Worm (Caenorhabditis elegans): ENCODE data around the gene C51E3.9.

C51E3.9 gene

ce11 chrV:10153076-10153475 is 7.3 kb downstream of the C51E3.9 start:
- TF ChIP-seq hrde-1 (tag; optimal IDR thresholded peaks at IDR 0.05; ENCODE audit: borderline replicate concordance) (no peak), lin-40 (tag; optimal IDR thresholded peaks at IDR 0.05) (no peak), F33H1.4 (GFP tag; IDR thresholded peaks at IDR 0.05) (no peak), lsl-1 (GFP tag; optimal IDR thresholded peaks at IDR 0.05) (no peak), Y56A3A.18 (GFP tag; IDR thresholded peaks at IDR 0.05) (no peak), nhr-27 (tag; optimal IDR thresholded peaks at IDR 0.05) (no peak), C17E4.6 (GFP tag; IDR thresholded peaks at IDR 0.05) (no peak), unc-130 (GFP tag; optimal IDR thresholded peaks at IDR 0.05) (no peak), lir-1 (GFP tag; conservative IDR thresholded peaks at IDR 0.05) (no peak), Y79H2A.3 (GFP tag; conservative IDR thresholded peaks at IDR 0.05) (no peak), madf-3 (GFP tag; IDR thresholded peaks at IDR 0.05) (no peak), snpc-3.4 (tag; optimal IDR thresholded peaks at IDR 0.05) (no peak), F23B12.7 (tag; optimal IDR thresholded peaks at IDR 0.05; ENCODE audit: insufficient read depth) (no peak), F39B2.1 (GFP tag; IDR thresholded peaks at IDR 0.05) (no peak), madf-8 (GFP tag; conservative IDR thresholded peaks at IDR 0.05) (no peak), ama-1 (optimal IDR thresholded peaks at IDR 0.05) (no peak), ama-1 (GFP tag; optimal IDR thresholded peaks at IDR 0.05) (no peak), lsy-27 (tag; optimal IDR thresholded peaks at IDR 0.05; ENCODE audit: borderline replicate concordance, insufficient read depth) (no peak)

DNA sequence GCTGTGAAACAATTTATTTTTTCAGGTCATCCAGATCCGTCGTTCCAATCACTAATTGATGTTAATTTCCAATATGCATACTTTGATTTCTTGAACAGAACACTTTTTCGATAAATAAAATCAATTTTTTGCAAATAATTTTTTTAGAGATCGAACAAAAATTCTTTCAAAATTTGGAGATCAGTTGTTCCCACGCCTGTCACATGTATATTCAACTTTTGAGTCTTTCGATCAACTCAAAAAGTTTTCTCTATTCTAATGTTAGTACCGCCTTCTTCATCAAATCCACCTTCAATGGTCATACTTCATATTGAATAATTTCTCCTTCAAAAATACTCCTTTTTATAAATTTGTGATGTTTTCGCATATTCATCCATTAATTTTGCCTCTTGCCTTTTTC is 8.9 kb downstream of the C51E3.9 start, which contains the start of gene srsx-29:
Gene srsx-29, plus strand, starts transcription at position 301 of the 400 bp plus-strand sequence.
- TF ChIP-seq ceh-100 (GFP tag; IDR thresholded peaks at IDR 0.05) (no peak), lag-1 (GFP tag; IDR thresholded peaks at IDR 0.05) (no peak), ets-4 (GFP tag; optimal IDR thresholded peaks at IDR 0.05) (no peak), Y95B8A.8 (GFP tag; IDR thresholded peaks at IDR 0.05) (no peak)

DNA sequence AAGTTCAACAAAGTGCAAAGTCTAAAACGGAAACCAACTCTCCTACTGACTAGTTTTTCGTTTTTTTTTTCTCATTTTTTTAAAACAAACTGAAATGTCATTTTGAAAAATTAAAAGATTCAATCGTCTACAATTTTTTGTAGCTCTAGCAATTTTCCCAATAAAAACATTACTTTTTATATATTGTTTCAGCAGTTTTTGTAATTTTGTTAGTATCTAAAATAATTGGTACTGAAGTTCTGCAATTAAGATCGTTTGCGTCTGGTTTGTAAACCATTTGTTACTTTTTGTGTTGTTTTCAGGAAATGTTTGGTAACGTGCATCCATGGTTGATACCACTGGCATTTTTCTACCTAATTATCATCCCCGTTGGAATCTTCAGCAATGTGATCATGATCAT is 12.8 kb downstream of the C51E3.9 start, which contains the start of gene srsx-30:
Gene srsx-30, plus strand, starts transcription at position 301 of the 400 bp plus-strand sequence.
- TF ChIP-seq attf-3 (GFP tag; conservative IDR thresholded peaks at IDR 0.05) (no peak), ztf-18 (tag; optimal IDR thresholded peaks at IDR 0.05) (no peak), ceh-79 (tag; optimal IDR thresholded peaks at IDR 0.05) (no peak), hsf-1 (GFP tag; IDR thresholded peaks at IDR 0.05) (no peak)

DNA sequence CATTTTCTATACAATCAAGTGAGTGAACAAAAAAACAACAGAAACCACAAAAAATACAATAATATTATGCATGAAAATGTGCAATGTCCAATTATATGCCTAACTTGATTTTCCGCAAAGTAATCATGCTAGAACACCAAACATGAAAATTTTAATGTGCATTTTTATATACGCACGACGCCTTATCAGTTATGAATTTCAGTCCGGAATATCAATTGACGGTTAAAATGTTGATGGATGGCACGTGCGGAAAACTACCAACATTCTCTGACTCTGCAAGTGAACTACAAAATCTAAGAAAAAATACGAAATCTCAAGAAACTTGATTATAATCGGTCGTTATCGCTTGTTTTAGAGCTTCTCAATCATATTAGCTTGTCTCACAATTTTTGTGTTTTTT is 14.2 kb downstream of the C51E3.9 start:
- TF ChIP-seq ztf-3 (GFP tag; optimal IDR thresholded peaks at IDR 0.05) (no peak), lag-1 (GFP tag; IDR thresholded peaks at IDR 0.05) (no peak), B0019.2 (GFP tag; conservative IDR thresholded peaks at IDR 0.05) (no peak), nhr-80 (tag; optimal IDR thresholded peaks at IDR 0.05) (peak; percentile 56)

ce11 chrV:10160954-10161353 is 15.2 kb downstream of the C51E3.9 start, which contains the start of gene C51E3.10:
TSS of gene C51E3.10 (minus strand) at chrV:10161134.
- peak; percentile 54 for TF ChIP-seq atf-7 (tag; optimal IDR thresholded peaks at IDR 0.05)
- TF ChIP-seq nfyb-1 (GFP tag; IDR thresholded peaks at IDR 0.05) = 0 out of 2 replicates have a peak, but pooled peaks have one; percentile 25
- no peak for TF ChIP-seq nfya-1 (tag; optimal IDR thresholded peaks at IDR 0.05; ENCODE audit: borderline replicate concordance, insufficient read depth)
- peak; percentile 71 to 80 for TF ChIP-seq let-607 (tag; optimal IDR thresholded peaks at IDR 0.05)
- TF ChIP-seq nhr-80 (tag; optimal IDR thresholded peaks at IDR 0.05) = peak; percentile 92
- no peak for TF ChIP-seq lsy-27 (tag; optimal IDR thresholded peaks at IDR 0.05; ENCODE audit: borderline replicate concordance, insufficient read depth)
- TF ChIP-seq F57A8.1 (GFP tag; optimal IDR thresholded peaks at IDR 0.05) = no peak
- no peak for TF ChIP-seq lir-1 (GFP tag; conservative IDR thresholded peaks at IDR 0.05)
- no peak for TF ChIP-seq Y95B8A.8 (GFP tag; IDR thresholded peaks at IDR 0.05)
- TF ChIP-seq nhr-90 (tag; optimal IDR thresholded peaks at IDR 0.05) = peak; percentile 26
- no peak for TF ChIP-seq efl-1 (GFP tag; optimal IDR thresholded peaks at IDR 0.05)
- no peak for TF ChIP-seq cebp-2 (GFP tag; IDR thresholded peaks at IDR 0.05)
- TF ChIP-seq ceh-40 (GFP tag; IDR thresholded peaks at IDR 0.05) = no peak
- peak; percentile 5 for TF ChIP-seq unc-62 (GFP tag; optimal IDR thresholded peaks at IDR 0.05)
- TF ChIP-seq egrh-3 (GFP tag; IDR thresholded peaks at IDR 0.05) = no peak
- TF ChIP-seq ceh-100 (GFP tag; IDR thresholded peaks at IDR 0.05) = no peak
- TF ChIP-seq ztf-18 (tag; optimal IDR thresholded peaks at IDR 0.05) = no peak
- TF ChIP-seq ets-4 (GFP tag; optimal IDR thresholded peaks at IDR 0.05) = peak; percentile 47
- no peak for TF ChIP-seq pbrm-1 (GFP tag; IDR thresholded peaks at IDR 0.05)
- no peak for TF ChIP-seq pha-4 (tag; optimal IDR thresholded peaks at IDR 0.05)

Data from whole organism, young adult.